Worm (Caenorhabditis elegans): ENCODE results near the gene C06E4.2.

DNA sequence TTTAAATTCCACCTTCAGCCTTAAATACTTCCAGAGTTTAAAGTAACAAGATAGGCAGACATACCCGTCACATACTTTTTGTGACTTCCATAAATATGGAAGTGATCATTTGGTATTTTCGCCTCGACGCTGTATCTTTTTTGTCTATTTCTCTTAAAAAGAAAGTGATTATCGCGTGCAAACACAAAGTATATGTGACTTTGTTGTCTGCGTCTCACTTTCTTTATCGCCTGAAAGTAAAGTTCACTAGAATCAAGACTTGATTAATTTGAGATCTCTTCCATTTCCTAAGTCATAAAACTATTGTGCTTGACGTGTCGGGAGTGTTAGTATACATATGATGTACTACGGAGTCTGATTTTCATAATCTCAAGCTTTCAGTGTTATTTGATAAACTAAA lies 18.5 kb upstream of the C06E4.2 start, which contains the start of gene C06E4.6:
- TF ChIP-seq pag-3 (tag; optimal IDR thresholded peaks at IDR 0.05; ENCODE audit: borderline replicate concordance) = no peak
- TF ChIP-seq Y22D7AL.16 (tag; optimal IDR thresholded peaks at IDR 0.05) = no peak
- TF ChIP-seq sox-2 (GFP tag; IDR thresholded peaks at IDR 0.05) = no peak
- no peak for TF ChIP-seq K02D7.2 (tag; optimal IDR thresholded peaks at IDR 0.05)
- TF ChIP-seq rnt-1 (tag; optimal IDR thresholded peaks at IDR 0.05) = no peak
- no peak for TF ChIP-seq madf-2 (tag; optimal IDR thresholded peaks at IDR 0.05)
- TF ChIP-seq ceh-9 (tag; optimal IDR thresholded peaks at IDR 0.05) = no peak
- no peak for TF ChIP-seq tbx-2 (tag; optimal IDR thresholded peaks at IDR 0.05)
- TF ChIP-seq ama-1 (optimal IDR thresholded peaks at IDR 0.05) = no peak
- no peak for TF ChIP-seq nhr-11 (tag; optimal IDR thresholded peaks at IDR 0.05)
